Fruit fly (Drosophila melanogaster): ENCODE measurements around the gene Rlip.

DNA sequence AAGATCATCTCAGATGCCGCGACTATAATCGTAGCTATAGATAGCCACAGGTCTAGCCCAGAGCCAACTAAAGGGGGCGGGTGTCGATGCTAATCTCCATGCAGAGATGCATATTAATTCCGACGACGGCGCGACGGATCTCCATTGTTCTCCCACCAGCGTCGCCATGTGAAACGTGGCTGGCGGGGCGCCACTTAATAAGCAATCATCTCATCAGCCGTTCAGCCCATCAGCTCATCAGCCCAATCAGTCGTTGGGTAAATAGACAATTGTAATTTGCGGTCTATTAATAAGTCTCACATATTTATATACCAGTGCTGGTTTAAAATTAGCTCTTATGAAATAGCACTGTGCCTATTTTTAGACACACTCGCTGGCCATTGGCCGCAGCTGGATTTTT lies 8.0 kb downstream of the Rlip start:
- TF ChIP-seq CG8478 (optimal IDR thresholded peaks at IDR 0.05) (no peak), CTCF (optimal IDR thresholded peaks at IDR 0.05) (no peak)

Measured in S2 (cell line).